Fruit fly (Drosophila melanogaster) whole organism, embryonic: Measurements from ENCODE around the gene dib.
A peak's percentile ranks its signal among the peaks of the same experiment; 100 is the strongest.

Experiments
- Adf1 ChIP-seq: fragments of 200-800 bp; sonication (Bioruptor generic); IDR thresholded peaks from 2 replicates; pipeline ENCODE4 v1.3.6; 2022; ENCODE audit warnings: missing biosample characterization, missing genetic modification characterization
- CG10321 ChIP-seq: fragments of 200-800 bp; sonication (Bioruptor generic); IDR thresholded peaks from 2 replicates; pipeline ENCODE4 v1.3.6; 2022; ENCODE audit warnings: missing biosample characterization, missing genetic modification characterization
- CG10462 ChIP-seq: fragments of 200-800 bp; sonication (Bioruptor generic); optimal IDR thresholded peaks from 2 replicates; lab custom pipeline; 2016; ENCODE audit warnings: missing biosample characterization, missing genetic modification characterization
- CG12071 ChIP-seq: fragments of 200-800 bp; sonication (Bioruptor generic); optimal IDR thresholded peaks from 3 replicates; lab custom pipeline; 2018; ENCODE audit warnings: missing biosample characterization, mild to moderate bottlenecking, missing genetic modification characterization
- CG14441 ChIP-seq: fragments of 200-800 bp; sonication (Bioruptor generic); IDR thresholded peaks from 2 replicates; pipeline ENCODE4 v1.3.6; 2022; ENCODE audit warnings: missing biosample characterization, missing genetic modification characterization
- CG18476 ChIP-seq: fragments of 200-800 bp; sonication (Bioruptor generic); optimal IDR thresholded peaks from 2 replicates; lab custom pipeline; 2016; ENCODE audit warnings: missing biosample characterization, mild to moderate bottlenecking, missing genetic modification characterization
- CG2116 ChIP-seq: fragments of 200-800 bp; sonication (Bioruptor generic); optimal IDR thresholded peaks from 3 replicates; lab custom pipeline; 2018; ENCODE audit warnings: missing biosample characterization, mild to moderate bottlenecking, missing genetic modification characterization
- CG2678 ChIP-seq: fragments of 200-800 bp; sonication (Bioruptor generic); optimal IDR thresholded peaks from 3 replicates; lab custom pipeline; 2019; ENCODE audit warnings: missing biosample characterization, mild to moderate bottlenecking, missing genetic modification characterization, moderate library complexity
- CG31441 ChIP-seq: fragments of 200-800 bp; sonication (Bioruptor generic); IDR thresholded peaks from 2 replicates; pipeline ENCODE4 v1.3.6; 2022; ENCODE audit warnings: missing biosample characterization, missing genetic modification characterization
- CG32532 ChIP-seq: fragments of 200-800 bp; sonication (Bioruptor generic); IDR thresholded peaks from 2 replicates; pipeline ENCODE4 v1.3.6; 2022; ENCODE audit warnings: missing biosample characterization, missing genetic modification characterization
- CG32767 ChIP-seq: fragments of 200-800 bp; sonication (Bioruptor generic); IDR thresholded peaks from 2 replicates; pipeline ENCODE4 v1.3.6; 2022; ENCODE audit warnings: missing biosample characterization, missing genetic modification characterization
- CG3847 ChIP-seq: fragments of 200-800 bp; sonication (Bioruptor generic); IDR thresholded peaks from 2 replicates; pipeline ENCODE4 v1.3.6; 2022; ENCODE audit warnings: missing biosample characterization, missing genetic modification characterization
- CG4282 ChIP-seq: fragments of 200-800 bp; sonication (Bioruptor generic); optimal IDR thresholded peaks from 2 replicates; lab custom pipeline; 2016; ENCODE audit warnings: missing biosample characterization, missing genetic modification characterization
- CG6175 ChIP-seq: fragments of 200-800 bp; sonication (Bioruptor generic); IDR thresholded peaks from 3 replicates; pipeline ENCODE4 v1.3.6; 2022; ENCODE audit warnings: missing biosample characterization, missing genetic modification characterization
- CG6689 ChIP-seq: fragments of 200-800 bp; sonication (Bioruptor generic); IDR thresholded peaks from 2 replicates; pipeline ENCODE4 v1.3.6; 2022; ENCODE audit warnings: missing biosample characterization, missing genetic modification characterization
- CG6791 ChIP-seq: fragments of 200-800 bp; sonication (Bioruptor generic); IDR thresholded peaks from 3 replicates; pipeline ENCODE4 v1.3.6; 2022; ENCODE audit warnings: missing biosample characterization, missing genetic modification characterization; ENCODE audit not compliant: partially characterized antibody
- CG8765 ChIP-seq: fragments of 200-800 bp; sonication (Bioruptor generic); IDR thresholded peaks from 2 replicates; pipeline ENCODE4 v1.3.6; 2022; ENCODE audit warnings: missing biosample characterization, missing genetic modification characterization
- CHES-1-like ChIP-seq: fragments of 200-800 bp; sonication (Bioruptor generic); optimal IDR thresholded peaks from 2 replicates; lab custom pipeline; 2016; ENCODE audit warnings: missing biosample characterization, missing genetic modification characterization
- Ets65A ChIP-seq: fragments of 200-800 bp; sonication (Bioruptor generic); peaks from one replicate; lab custom pipeline; 2016; ENCODE audit warnings: missing biosample characterization, missing genetic modification characterization
- HHEX ChIP-seq: fragments of 200-800 bp; sonication (Bioruptor generic); optimal IDR thresholded peaks from 3 replicates; lab custom pipeline; 2017; ENCODE audit warnings: missing biosample characterization, mild to moderate bottlenecking, missing genetic modification characterization, missing genetic modification reagents
- Hmx ChIP-seq: fragments of 200-800 bp; sonication (Bioruptor generic); optimal IDR thresholded peaks from 2 replicates; lab custom pipeline; 2016; ENCODE audit warnings: missing biosample characterization, missing genetic modification characterization
- Kr ChIP-seq: fragments of 200-800 bp; sonication (Bioruptor generic); optimal IDR thresholded peaks from 2 replicates; lab custom pipeline; 2017; ENCODE audit warnings: missing biosample characterization, mild to moderate bottlenecking, missing genetic modification characterization
- MESR4 ChIP-seq: fragments of 200-800 bp; sonication (Bioruptor generic); optimal IDR thresholded peaks from 2 replicates; lab custom pipeline; 2018; ENCODE audit warnings: missing biosample characterization, mild to moderate bottlenecking, missing genetic modification characterization, moderate library complexity
- MTF-1 ChIP-seq: fragments of 200-800 bp; sonication (Bioruptor generic); optimal IDR thresholded peaks from 2 replicates; lab custom pipeline; 2018; ENCODE audit warnings: missing biosample characterization, mild to moderate bottlenecking, missing genetic modification characterization, borderline replicate concordance
- Neu2 ChIP-seq: fragments of 200-800 bp; sonication (Bioruptor generic); optimal IDR thresholded peaks from 3 replicates; lab custom pipeline; 2016; ENCODE audit warnings: missing biosample characterization, missing genetic modification characterization, borderline replicate concordance
- Nf-YB ChIP-seq: fragments of 200-800 bp; sonication (Bioruptor generic); optimal IDR thresholded peaks from 3 replicates; lab custom pipeline; 2019; ENCODE audit warnings: missing biosample characterization, mild to moderate bottlenecking, missing genetic modification characterization, moderate library complexity
- Nf-YC ChIP-seq: fragments of 200-800 bp; optimal IDR thresholded peaks from 3 replicates; lab custom pipeline; 2019; ENCODE audit warnings: missing biosample characterization, mild to moderate bottlenecking, missing genetic modification characterization, moderate library complexity
- Pdp1 ChIP-seq, 2 experiments: fragments of 200-800 bp; sonication (Bioruptor generic); optimal IDR thresholded peaks; 3 replicates each; lab custom pipeline; 2016; ENCODE audit warnings: missing biosample characterization in 2 of 2, missing genetic modification characterization in 2 of 2, mild to moderate bottlenecking in 1 of 2, moderate library complexity in 1 of 2
- Scr ChIP-seq: fragments of 200-800 bp; sonication (Bioruptor generic); IDR thresholded peaks from 2 replicates; pipeline ENCODE4 v1.3.6; 2022; ENCODE audit warnings: missing biosample characterization, missing genetic modification characterization; ENCODE audit not compliant: partially characterized antibody
- Sry-δ ChIP-seq: fragments of 200-800 bp; sonication (Bioruptor generic); optimal IDR thresholded peaks from 2 replicates; lab custom pipeline; 2016; ENCODE audit warnings: missing biosample characterization, missing genetic modification characterization
- Stat92E ChIP-seq, 3 experiments: fragments of >200 bp in 2 of 3; fragments of 200-800 bp in 1 of 3; sonication (Bioruptor generic) in 1 of 3; optimal IDR thresholded peaks; 2 replicates each; lab custom pipeline; 2017 to 2019; ENCODE audit warnings: missing biosample characterization in 3 of 3, missing genetic modification characterization in 3 of 3, mild to moderate bottlenecking in 1 of 3, moderate library complexity in 1 of 3
- TFAM ChIP-seq: fragments of 200-800 bp; sonication (Bioruptor generic); optimal IDR thresholded peaks from 2 replicates; lab custom pipeline; 2017; ENCODE audit warnings: missing biosample characterization, missing genetic modification characterization, inconsistent platforms
- Vsx1 ChIP-seq: fragments of 200-800 bp; sonication (Bioruptor generic); optimal IDR thresholded peaks from 2 replicates; lab custom pipeline; 2017; ENCODE audit warnings: missing biosample characterization, mild to moderate bottlenecking, missing genetic modification characterization, missing genetic modification reagents
- abd-A ChIP-seq: fragments of 200-800 bp; sonication (Bioruptor generic); optimal IDR thresholded peaks from 3 replicates; lab custom pipeline; 2019; ENCODE audit warnings: missing biosample characterization, mild to moderate bottlenecking, missing genetic modification characterization, moderate library complexity
- bbx ChIP-seq: fragments of 200-800 bp; sonication (Bioruptor generic); IDR thresholded peaks from 2 replicates; pipeline ENCODE4 v1.3.6; 2022; ENCODE audit warnings: missing biosample characterization, missing genetic modification characterization; ENCODE audit not compliant: partially characterized antibody
- bcd ChIP-seq: fragments of 200-800 bp; sonication (Bioruptor generic); optimal IDR thresholded peaks from 2 replicates; lab custom pipeline; 2017; ENCODE audit warnings: missing biosample characterization, mild to moderate bottlenecking, missing genetic modification characterization
- ewg ChIP-seq: fragments of 200-800 bp; sonication (Bioruptor generic); optimal IDR thresholded peaks from 3 replicates; lab custom pipeline; 2017; ENCODE audit warnings: mild to moderate bottlenecking, missing biosample characterization, missing genetic modification reagents, missing genetic modification characterization
- gfzf ChIP-seq: fragments of 200-800 bp; sonication (Bioruptor generic); optimal IDR thresholded peaks from 2 replicates; lab custom pipeline; 2016; ENCODE audit warnings: missing biosample characterization, mild to moderate bottlenecking, missing genetic modification characterization, moderate library complexity
- gsb-n ChIP-seq: fragments of 200-800 bp; sonication (Bioruptor generic); optimal IDR thresholded peaks from 3 replicates; lab custom pipeline; 2018; ENCODE audit warnings: missing biosample characterization, mild to moderate bottlenecking, missing genetic modification characterization
- onecut ChIP-seq: fragments of 200-800 bp; sonication (Bioruptor generic); IDR thresholded peaks from 2 replicates; pipeline ENCODE4 v1.3.6; 2022; ENCODE audit warnings: missing biosample characterization, missing genetic modification characterization
- pnt ChIP-seq: fragments of 200-800 bp; sonication (Bioruptor generic); optimal IDR thresholded peaks from 3 replicates; lab custom pipeline; 2016; ENCODE audit warnings: missing biosample characterization, missing genetic modification characterization
- sens-2 ChIP-seq: fragments of 200-800 bp; sonication (Bioruptor generic); IDR thresholded peaks from 2 replicates; pipeline ENCODE4 v1.3.6; 2022; ENCODE audit warnings: missing biosample characterization, missing genetic modification characterization
- shn ChIP-seq: fragments of 200-800 bp; sonication (Bioruptor generic); optimal IDR thresholded peaks from 3 replicates; lab custom pipeline; 2016; ENCODE audit warnings: missing biosample characterization, missing genetic modification characterization
- tap ChIP-seq: fragments of 200-800 bp; optimal IDR thresholded peaks from 3 replicates; lab custom pipeline; 2019; ENCODE audit warnings: missing biosample characterization, mild to moderate bottlenecking, missing genetic modification characterization, moderate library complexity
- unc-4 ChIP-seq: fragments of 200-800 bp; sonication (Bioruptor generic); IDR thresholded peaks from 2 replicates; pipeline ENCODE4 v1.3.6; 2022; ENCODE audit warnings: missing biosample characterization, missing genetic modification characterization; ENCODE audit not compliant: partially characterized antibody

Gene dib

dm6 chr3L:4083442-4083841 lies 21.4 kb downstream of the dib start (continued):
- TF ChIP-seq Hmx (GFP tag; lab: Kevin White, UChicago) (no peak), Kr (GFP tag; lab: Kevin White, UChicago) (no peak), abd-A (tag; lab: Kevin White, UChicago) (peak; percentile 64), sens-2 (no peak)

dm6 chr3L:4085867-4086266 lies 23.8 kb downstream of the dib start:
- TF ChIP-seq CHES-1-like (GFP tag; lab: Kevin White, UChicago) (no peak), Adf1 (GFP tag; lab: Robert Waterston, UW) (no peak), pnt (GFP tag; lab: Kevin White, UChicago) (no peak), unc-4 (no peak), MESR4 (no peak), Pdp1 (GFP tag; optimal IDR thresholded peaks at IDR 0.05; lab: Kevin White, UChicago) (peak in 1 of 2 experiments; percentile 57), bcd (GFP tag; lab: Kevin White, UChicago) (no peak), CG6689 (no peak), gsb-n (tag; lab: Kevin White, UChicago) (no peak), CG2116 (GFP tag; lab: Kevin White, UChicago) (no peak), tap (no peak), CG32767 (peak; percentile 43; the same call in 1 of the 2 replicates), CG31441 (GFP tag; lab: Robert Waterston, UW) (no peak), onecut (GFP tag; lab: Robert Waterston, UW) (peak; percentile 52), CG10321 (no peak), gfzf (GFP tag; lab: Kevin White, UChicago) (no peak), CG10462 (GFP tag; lab: Kevin White, UChicago) (no peak), CG8765 (GFP tag; lab: Robert Waterston, UW) (no peak), CG2678 (tag; lab: Kevin White, UChicago) (no peak), TFAM (GFP tag; lab: Kevin White, UChicago) (no peak), Neu2 (GFP tag; lab: Kevin White, UChicago) (no peak), Nf-YB (GFP tag; lab: Kevin White, UChicago) (peak; percentile 30), CG32532 (GFP tag; lab: Robert Waterston, UW) (no peak), CG14441 (GFP tag; lab: Robert Waterston, UW) (no peak), MTF-1 (GFP tag; lab: Kevin White, UChicago) (no peak), CG12071 (GFP tag; lab: Kevin White, UChicago) (no peak), Nf-YC (tag; lab: Kevin White, UChicago) (peak; percentile 77), Ets65A (GFP tag; lab: Kevin White, UChicago) (no peak), CG3847 (GFP tag; lab: Robert Waterston, UW) (no peak), ewg (GFP tag; lab: Kevin White, UChicago) (peak; percentile 76), shn (GFP tag; lab: Kevin White, UChicago) (no peak), CG18476 (GFP tag; lab: Kevin White, UChicago) (no peak), Stat92E (GFP tag; optimal IDR thresholded peaks at IDR 0.05; lab: Kevin White, UChicago) (no peak), CG6175 (GFP tag; lab: Robert Waterston, UW) (no peak), Vsx1 (GFP tag; lab: Kevin White, UChicago) (no peak), HHEX (GFP tag; lab: Kevin White, UChicago) (no peak), CG6791 (no peak), CG4282 (GFP tag; lab: Kevin White, UChicago) (no peak), Sry-δ (GFP tag; lab: Kevin White, UChicago) (no peak), Scr (GFP tag; lab: Robert Waterston, UW) (no peak), bbx (no peak)
